Worm (Caenorhabditis elegans) whole organism, L1 larva: ENCODE results near the gene H14A12.5.
A peak's percentile ranks its signal among the peaks of the same experiment; 100 is the strongest.

Source experiments
- C34B4.2 ChIP-seq: sonication (generic microtip); optimal IDR thresholded peaks from 2 replicates; lab custom pipeline; 2017; ENCODE audit warnings: mild to moderate bottlenecking, missing genetic modification characterization, missing compliant biosample characterization
- Y116A8C.19 ChIP-seq: sonication (generic microtip); optimal IDR thresholded peaks from 2 replicates; lab custom pipeline; 2016; ENCODE audit warnings: missing compliant biosample characterization, missing genetic modification characterization, borderline replicate concordance
- aha-1 ChIP-seq: fragments of 150-350 bp; optimal IDR thresholded peaks from 2 replicates; lab custom pipeline; 2014; ENCODE audit warnings: missing biosample characterization, missing genetic modification characterization
- aly-2 ChIP-seq: fragments of 150-350 bp; optimal IDR thresholded peaks from 2 replicates; lab custom pipeline; 2014; ENCODE audit warnings: missing biosample characterization, missing genetic modification characterization
- ama-1 ChIP-seq: fragments of 150-350 bp; optimal IDR thresholded peaks from 2 replicates; lab custom pipeline; 2014
- blmp-1 ChIP-seq: fragments of 150-350 bp; optimal IDR thresholded peaks from 2 replicates; lab custom pipeline; 2014; ENCODE audit warnings: missing biosample characterization, missing genetic modification characterization
- ceh-63 ChIP-seq: fragments of 200-800 bp; sonication (Bioruptor generic); optimal IDR thresholded peaks from 2 replicates; lab custom pipeline; 2018; ENCODE audit warnings: mild to moderate bottlenecking, missing genetic modification characterization, missing compliant biosample characterization
- ceh-8 ChIP-seq: fragments of 200-800 bp; sonication (Bioruptor generic); optimal IDR thresholded peaks from 2 replicates; lab custom pipeline; 2018; ENCODE audit warnings: mild to moderate bottlenecking, missing genetic modification characterization, moderate library complexity, missing compliant biosample characterization
- ceh-82 ChIP-seq, 3 experiments: fragments of 150-350 bp in 1 of 3; sonication (generic microtip) in 2 of 3; optimal IDR thresholded peaks; 2 replicates each; lab custom pipeline; 2014 to 2017; ENCODE audit warnings: missing biosample characterization in 3 of 3, missing genetic modification characterization in 3 of 3
- ceh-90 ChIP-seq: sonication (generic microtip); optimal IDR thresholded peaks from 2 replicates; lab custom pipeline; 2016; ENCODE audit warnings: missing genetic modification characterization, missing compliant biosample characterization
- dpl-1 ChIP-seq, 3 experiments: fragments of 150-350 bp in 2 of 3; sonication (generic microtip) in 1 of 3; optimal IDR thresholded peaks; 2 replicates each; lab custom pipeline; 2014 to 2017; ENCODE audit warnings: missing biosample characterization in 3 of 3, missing genetic modification characterization in 3 of 3, missing genetic modification reagents in 3 of 3
- dsc-1 ChIP-seq: sonication (generic microtip); optimal IDR thresholded peaks from 2 replicates; lab custom pipeline; 2016; ENCODE audit warnings: mild to moderate bottlenecking, missing genetic modification characterization, missing compliant biosample characterization
- efl-3 ChIP-seq: fragments of 200-800 bp; sonication (Bioruptor generic); optimal IDR thresholded peaks from 2 replicates; lab custom pipeline; 2018; ENCODE audit warnings: mild to moderate bottlenecking, missing genetic modification characterization, missing compliant biosample characterization
- egl-13 ChIP-seq: sonication (generic microtip); optimal IDR thresholded peaks from 2 replicates; lab custom pipeline; 2016; ENCODE audit warnings: missing genotype, missing genetic modification reagents, missing genetic modification characterization, missing compliant biosample characterization
- egl-27 ChIP-seq, 2 experiments: fragments of 150-350 bp in 1 of 2; sonication (generic microtip); optimal IDR thresholded peaks; 3 replicates each; lab custom pipeline; 2017 to 2018; ENCODE audit warnings: missing biosample characterization in 2 of 2, missing genetic modification characterization in 2 of 2, missing genetic modification reagents in 2 of 2
- elt-2 ChIP-seq: sonication (generic microtip); optimal IDR thresholded peaks from 2 replicates; lab custom pipeline; 2016; ENCODE audit warnings: missing genetic modification characterization, mild to moderate bottlenecking, inconsistent platforms, missing compliant biosample characterization, missing genetic modification reagents
- elt-3 ChIP-seq, 6 experiments: fragments of 150-350 bp in 1 of 6; sonication (generic microtip); optimal IDR thresholded peaks; 2 replicates each; lab custom pipeline; 2017 to 2018; ENCODE audit warnings: missing biosample characterization in 6 of 6, missing genetic modification characterization in 6 of 6, inconsistent platforms in 1 of 6
- ets-5 ChIP-seq: fragments of 200-800 bp; sonication (Bioruptor generic); IDR thresholded peaks from 2 replicates; pipeline ENCODE4 v1.3.6; 2022; ENCODE audit warnings: missing genetic modification characterization, missing compliant biosample characterization
- fkh-8 ChIP-seq: sonication (generic microtip); optimal IDR thresholded peaks from 2 replicates; lab custom pipeline; 2016; ENCODE audit warnings: mild to moderate bottlenecking, missing genetic modification characterization, missing compliant biosample characterization
- grh-1 ChIP-seq: fragments of 200-800 bp; sonication (Bioruptor generic); IDR thresholded peaks from 2 replicates; pipeline ENCODE4 v1.3.6; 2022; ENCODE audit warnings: missing genetic modification reagents, missing genetic modification characterization, missing compliant biosample characterization
- hlh-17 ChIP-seq: fragments of 200-800 bp; sonication (Bioruptor generic); optimal IDR thresholded peaks from 2 replicates; lab custom pipeline; 2018; ENCODE audit warnings: missing genetic modification characterization, mild to moderate bottlenecking, missing compliant biosample characterization, moderate library complexity, borderline replicate concordance
- irx-1 ChIP-seq: sonication (generic microtip); optimal IDR thresholded peaks from 2 replicates; lab custom pipeline; 2016; ENCODE audit warnings: missing genetic modification characterization, missing compliant biosample characterization
- isw-1 ChIP-seq: fragments of 200-800 bp; sonication (Bioruptor generic); IDR thresholded peaks from 2 replicates; pipeline ENCODE4 v1.3.6; 2022; ENCODE audit warnings: missing genetic modification characterization, missing compliant biosample characterization
- lin-13 ChIP-seq: fragments of 150-350 bp; optimal IDR thresholded peaks from 2 replicates; lab custom pipeline; 2014; ENCODE audit warnings: missing biosample characterization, missing genetic modification reagents, missing genetic modification characterization
- lin-14 ChIP-seq: fragments of 200-800 bp; sonication (Bioruptor generic); optimal IDR thresholded peaks from 2 replicates; lab custom pipeline; 2018; ENCODE audit warnings: mild to moderate bottlenecking, missing genetic modification characterization, moderate library complexity, missing compliant biosample characterization
- lin-35 ChIP-seq, 2 experiments: fragments of 150-350 bp; optimal IDR thresholded peaks; 2 replicates each; lab custom pipeline; 2014; ENCODE audit warnings: missing biosample characterization in 2 of 2, missing genetic modification characterization in 2 of 2, missing genetic modification reagents in 2 of 2
- lir-3 ChIP-seq: sonication (generic microtip); optimal IDR thresholded peaks from 2 replicates; lab custom pipeline; 2016; ENCODE audit warnings: mild to moderate bottlenecking, missing genetic modification characterization, moderate library complexity, missing compliant biosample characterization; ENCODE audit not compliant: poor library complexity
- lsy-2 ChIP-seq, 2 experiments: fragments of 150-350 bp; optimal IDR thresholded peaks; 2 replicates each; lab custom pipeline; 2014; ENCODE audit warnings: missing biosample characterization in 2 of 2, missing genetic modification characterization in 2 of 2
- mab-9 ChIP-seq: fragments of 200-800 bp; sonication (Bioruptor generic); IDR thresholded peaks from 2 replicates; pipeline ENCODE4 v1.3.6; 2022; ENCODE audit warnings: missing genetic modification reagents, missing genetic modification characterization, missing compliant biosample characterization
- nhr-11 ChIP-seq: fragments of 150-350 bp; optimal IDR thresholded peaks from 2 replicates; lab custom pipeline; 2014; ENCODE audit warnings: missing biosample characterization, missing genetic modification characterization
- nhr-12 ChIP-seq: sonication (generic microtip); optimal IDR thresholded peaks from 2 replicates; lab custom pipeline; 2017; ENCODE audit warnings: missing biosample characterization, missing genetic modification characterization
- nhr-19 ChIP-seq: fragments of 200-800 bp; sonication (Bioruptor generic); conservative IDR thresholded peaks from 2 replicates; pipeline ENCODE4 v1.3.6; 2022; ENCODE audit warnings: missing genetic modification characterization, missing compliant biosample characterization
- nhr-20 ChIP-seq: sonication (generic microtip); optimal IDR thresholded peaks from 2 replicates; lab custom pipeline; 2016; ENCODE audit warnings: mild to moderate bottlenecking, missing genetic modification characterization, missing compliant biosample characterization
- nhr-237 ChIP-seq: fragments of 150-350 bp; optimal IDR thresholded peaks from 2 replicates; lab custom pipeline; 2014; ENCODE audit warnings: missing biosample characterization, missing genetic modification characterization
- nhr-76 ChIP-seq: sonication (generic microtip); optimal IDR thresholded peaks from 2 replicates; lab custom pipeline; 2017; ENCODE audit warnings: missing biosample characterization, missing genetic modification characterization
- nhr-77 ChIP-seq: fragments of 150-350 bp; optimal IDR thresholded peaks from 2 replicates; lab custom pipeline; 2014; ENCODE audit warnings: missing biosample characterization, missing genetic modification characterization
- nhr-84 ChIP-seq: sonication (generic microtip); optimal IDR thresholded peaks from 2 replicates; lab custom pipeline; 2017; ENCODE audit warnings: missing biosample characterization, missing genetic modification characterization
- nhr-85 ChIP-seq: sonication (generic microtip); peaks from one replicate; lab custom pipeline; 2016; ENCODE audit warnings: missing genetic modification characterization, inconsistent platforms, missing compliant biosample characterization
- nhr-90 ChIP-seq: sonication (generic microtip); optimal IDR thresholded peaks from 2 replicates; lab custom pipeline; 2016; ENCODE audit warnings: mild to moderate bottlenecking, missing genetic modification characterization, missing compliant biosample characterization; ENCODE audit not compliant: poor library complexity
- pag-3 ChIP-seq: sonication (generic microtip); optimal IDR thresholded peaks from 2 replicates; lab custom pipeline; 2017; ENCODE audit warnings: missing genetic modification characterization, mild to moderate bottlenecking, missing compliant biosample characterization, antibody characterized with exemption, borderline replicate concordance; ENCODE audit not compliant: insufficient read depth
- pqm-1 ChIP-seq: sonication (generic microtip); optimal IDR thresholded peaks from 3 replicates; lab custom pipeline; 2017; ENCODE audit warnings: missing biosample characterization, missing genetic modification characterization
- skn-1 ChIP-seq: fragments of 150-350 bp; optimal IDR thresholded peaks from 2 replicates; lab custom pipeline; 2014; ENCODE audit warnings: missing biosample characterization, missing genetic modification characterization
- snu-23 ChIP-seq: sonication (generic microtip); optimal IDR thresholded peaks from 2 replicates; lab custom pipeline; 2016; ENCODE audit warnings: missing genetic modification characterization, missing compliant biosample characterization
- sox-4 ChIP-seq: sonication (generic microtip); optimal IDR thresholded peaks from 2 replicates; lab custom pipeline; 2016; ENCODE audit warnings: missing genetic modification characterization, missing compliant biosample characterization
- swsn-7 ChIP-seq: sonication (generic microtip); optimal IDR thresholded peaks from 2 replicates; lab custom pipeline; 2016; ENCODE audit warnings: missing genetic modification characterization, missing compliant biosample characterization
- tbx-2 ChIP-seq: sonication (generic microtip); optimal IDR thresholded peaks from 2 replicates; lab custom pipeline; 2016; ENCODE audit warnings: missing genetic modification characterization, missing compliant biosample characterization
- unc-130 ChIP-seq: fragments of 150-350 bp; optimal IDR thresholded peaks from 2 replicates; lab custom pipeline; 2017; ENCODE audit warnings: missing biosample characterization, missing genetic modification characterization, inconsistent platforms
- unc-62 ChIP-seq: fragments of 150-350 bp; optimal IDR thresholded peaks from 2 replicates; lab custom pipeline; 2014; ENCODE audit warnings: missing biosample characterization, missing genetic modification reagents, missing genetic modification characterization
- ztf-11 ChIP-seq, 2 experiments: sonication (generic microtip); optimal IDR thresholded peaks; 2 replicates each; lab custom pipeline; 2016 to 2017; ENCODE audit warnings: missing genetic modification characterization in 2 of 2, missing biosample characterization in 1 of 2, missing compliant biosample characterization in 1 of 2
- ztf-4 ChIP-seq: fragments of 150-350 bp; optimal IDR thresholded peaks from 2 replicates; lab custom pipeline; 2014; ENCODE audit warnings: missing biosample characterization, missing genetic modification characterization

H14A12.5 gene

ce11 chrIII:7499421-7499902 is 30.6 kb upstream of the H14A12.5 start, which contains the start of the genes C07H6.9 and sap-140 (continued):
- peak; percentile 86 for TF ChIP-seq swsn-7
- TF ChIP-seq unc-62 (GFP tag; lab: Kevin White, UChicago), result no peak
- peak; percentile 70 for TF ChIP-seq nhr-77 (tag; lab: Kevin White, UChicago)
- TF ChIP-seq nhr-11, result no peak
- TF ChIP-seq efl-3 (GFP tag; lab: Kevin White, UChicago), result no peak
- peak; percentile 46 for TF ChIP-seq irx-1 (tag; lab: Kevin White, UChicago)
- TF ChIP-seq isw-1, result peak; percentile 71
- peak; percentile 52 for TF ChIP-seq skn-1 (tag; lab: Kevin White, UChicago)
- TF ChIP-seq pqm-1 (tag; lab: Kevin White, UChicago), result no peak
- TF ChIP-seq aha-1 (tag; lab: Kevin White, UChicago), result peak; percentile 48
- peak; percentile 67 for TF ChIP-seq egl-13 (tag; lab: Kevin White, UChicago)
- TF ChIP-seq blmp-1 (tag; lab: Kevin White, UChicago), result peak; percentile 84
- peak; percentile 93 to 96 (median 95) for TF ChIP-seq dpl-1 (GFP tag; optimal IDR thresholded peaks at IDR 0.05; lab: Kevin White, UChicago)
- peak; percentile 84 for TF ChIP-seq tbx-2 (tag; lab: Kevin White, UChicago)
- no peak for TF ChIP-seq Y116A8C.19 (tag; lab: Kevin White, UChicago)
- TF ChIP-seq sox-4, result peak; percentile 64
- TF ChIP-seq lin-35 (GFP tag; optimal IDR thresholded peaks at IDR 0.05; lab: Kevin White, UChicago), result peak; percentile 92 to 96
- peak; percentile 87 for TF ChIP-seq dsc-1 (tag; lab: Kevin White, UChicago)
- peak; percentile 94 for TF ChIP-seq unc-130
- no peak for TF ChIP-seq ceh-63 (GFP tag; lab: Kevin White, UChicago)
- no peak for TF ChIP-seq pag-3
- no peak for TF ChIP-seq ets-5
- TF ChIP-seq ceh-8 (GFP tag; lab: Kevin White, UChicago), result peak; percentile 82
- peak; percentile 88 for TF ChIP-seq nhr-20 (tag; lab: Kevin White, UChicago)
- no peak for TF ChIP-seq nhr-12 (tag; lab: Kevin White, UChicago)
- TF ChIP-seq nhr-76 (tag; lab: Kevin White, UChicago), result no peak
- peak; percentile 93 for TF ChIP-seq nhr-85 (tag; lab: Kevin White, UChicago)
- TF ChIP-seq mab-9 (GFP tag; lab: Robert Waterston, UW), result 0 out of 2 replicates have a peak, but pooled peaks have one; percentile 45
- peak; percentile 56 for TF ChIP-seq lir-3
- TF ChIP-seq lsy-2 (tag; optimal IDR thresholded peaks at IDR 0.05; lab: Kevin White, UChicago), result peak; percentile 90 to 91
- no peak for TF ChIP-seq ceh-90
- no peak for TF ChIP-seq C34B4.2
- peak; percentile 85 for TF ChIP-seq nhr-90 (tag; lab: Kevin White, UChicago)
- no peak for TF ChIP-seq egl-27 (tag; optimal IDR thresholded peaks at IDR 0.05; lab: Kevin White, UChicago)
- TF ChIP-seq elt-3 (tag; optimal IDR thresholded peaks at IDR 0.05; lab: Kevin White, UChicago), result peak in 3 of 6 experiments; percentile 16 to 80 (median 20)
- peak; percentile 77 to 90 (median 82) for TF ChIP-seq ceh-82 (tag; optimal IDR thresholded peaks at IDR 0.05; lab: Kevin White, UChicago)
- no peak for TF ChIP-seq hlh-17 (GFP tag; lab: Kevin White, UChicago)
- TF ChIP-seq, all 84 proteins: peak for 56

ce11 chrIII:7498346-7498745 is 29.5 kb upstream of the H14A12.5 start:
- peak; percentile 64 for TF ChIP-seq elt-2 (tag; lab: Kevin White, UChicago)
- no peak for TF ChIP-seq ztf-11 (tag; optimal IDR thresholded peaks at IDR 0.05; lab: Kevin White, UChicago)
- TF ChIP-seq snu-23, result peak; percentile 91
- TF ChIP-seq nhr-76 (tag; lab: Kevin White, UChicago), result no peak
- peak; percentile 85 for TF ChIP-seq fkh-8 (tag; lab: Kevin White, UChicago)
- TF ChIP-seq grh-1 (GFP tag; lab: Robert Waterston, UW), result peak; percentile 47; the same call in 1 of the 2 replicates
- TF ChIP-seq lin-14 (GFP tag; lab: Kevin White, UChicago), result peak; percentile 95
- peak; percentile 88 for TF ChIP-seq nhr-85 (tag; lab: Kevin White, UChicago)
- no peak for TF ChIP-seq ama-1 (lab: Kevin White, UChicago)
- peak; percentile 69 for TF ChIP-seq aly-2 (tag; lab: Kevin White, UChicago)
- TF ChIP-seq sox-4, result no peak
- peak; percentile 84 for TF ChIP-seq nhr-19 (GFP tag; lab: Robert Waterston, UW)
- peak; percentile 99 for TF ChIP-seq lin-13 (GFP tag; lab: Kevin White, UChicago)
- peak; percentile 48 for TF ChIP-seq nhr-237 (tag; lab: Kevin White, UChicago)
- peak; percentile 62 for TF ChIP-seq ztf-4 (tag; lab: Kevin White, UChicago)
- no peak for TF ChIP-seq nhr-12 (tag; lab: Kevin White, UChicago)
- TF ChIP-seq elt-3 (tag; optimal IDR thresholded peaks at IDR 0.05; lab: Kevin White, UChicago), result peak in 3 of 6 experiments; percentile 53 to 63 (median 56)
- peak; percentile 78 for TF ChIP-seq nhr-90 (tag; lab: Kevin White, UChicago)
- TF ChIP-seq irx-1 (tag; lab: Kevin White, UChicago), result peak; percentile 30
- TF ChIP-seq hlh-17 (GFP tag; lab: Kevin White, UChicago), result no peak
- no peak for TF ChIP-seq nhr-84 (tag; lab: Kevin White, UChicago)
- peak; percentile 71 to 86 (median 75) for TF ChIP-seq ceh-82 (tag; optimal IDR thresholded peaks at IDR 0.05; lab: Kevin White, UChicago)
- peak; percentile 59 for TF ChIP-seq unc-130
- no peak for TF ChIP-seq ceh-63 (GFP tag; lab: Kevin White, UChicago)
